Fruit fly (Drosophila melanogaster) whole organism, embryonic: ENCODE data around the gene CG3104.

Source experiments
- Adf1 ChIP-seq: fragments of 200-800 bp; sonication (Bioruptor generic); IDR thresholded peaks from 2 replicates; pipeline ENCODE4 v1.3.6; 2022; ENCODE audit warnings: missing biosample characterization, missing genetic modification characterization
- CG10979 ChIP-seq: fragments of 200-800 bp; sonication (Bioruptor generic); optimal IDR thresholded peaks from 2 replicates; lab custom pipeline; 2018; ENCODE audit warnings: missing biosample characterization, mild to moderate bottlenecking, missing genetic modification characterization, moderate library complexity
- CG12104 ChIP-seq: fragments of 200-800 bp; sonication (Bioruptor generic); optimal IDR thresholded peaks from 3 replicates; lab custom pipeline; 2016; ENCODE audit warnings: missing biosample characterization, missing genetic modification characterization
- CG12299 ChIP-seq: fragments of 200-800 bp; sonication (Bioruptor generic); optimal IDR thresholded peaks from 2 replicates; lab custom pipeline; 2018; ENCODE audit warnings: missing biosample characterization, mild to moderate bottlenecking, missing genetic modification characterization
- CG13624 ChIP-seq: fragments of 200-800 bp; sonication (Bioruptor generic); optimal IDR thresholded peaks from 2 replicates; lab custom pipeline; 2016; ENCODE audit warnings: missing biosample characterization, missing genetic modification characterization
- CG15514 ChIP-seq: fragments of 200-800 bp; sonication (Bioruptor generic); optimal IDR thresholded peaks from 3 replicates; lab custom pipeline; 2017; ENCODE audit warnings: missing biosample characterization, missing genetic modification characterization, mild to moderate bottlenecking, moderate library complexity, missing genetic modification reagents
- CG1647 ChIP-seq: fragments of 200-800 bp; sonication (Bioruptor generic); optimal IDR thresholded peaks from 3 replicates; lab custom pipeline; 2016; ENCODE audit warnings: missing biosample characterization, missing genetic modification characterization
- CG16815 ChIP-seq: fragments of 200-800 bp; sonication (Bioruptor generic); optimal IDR thresholded peaks from 3 replicates; lab custom pipeline; 2017; ENCODE audit warnings: missing biosample characterization, mild to moderate bottlenecking, missing genetic modification characterization
- CG1832 ChIP-seq: fragments of 200-800 bp; sonication (Bioruptor generic); optimal IDR thresholded peaks from 2 replicates; lab custom pipeline; 2017; ENCODE audit warnings: missing biosample characterization, mild to moderate bottlenecking, missing genetic modification characterization, inconsistent platforms
- CG18599 ChIP-seq: fragments of 200-800 bp; sonication (Bioruptor generic); optimal IDR thresholded peaks from 3 replicates; lab custom pipeline; 2017; ENCODE audit warnings: missing biosample characterization, missing genetic modification characterization, mild to moderate bottlenecking, moderate library complexity, missing genetic modification reagents
- CG18619 ChIP-seq: fragments of 200-800 bp; sonication (Bioruptor generic); optimal IDR thresholded peaks from 3 replicates; lab custom pipeline; 2017; ENCODE audit warnings: missing biosample characterization, mild to moderate bottlenecking, missing genetic modification characterization
- CG2678 ChIP-seq: fragments of 200-800 bp; sonication (Bioruptor generic); optimal IDR thresholded peaks from 3 replicates; lab custom pipeline; 2019; ENCODE audit warnings: missing biosample characterization, mild to moderate bottlenecking, missing genetic modification characterization, moderate library complexity
- CG2889 ChIP-seq: fragments of 200-800 bp; sonication (Bioruptor generic); IDR thresholded peaks from 3 replicates; pipeline ENCODE4 v1.3.6; 2022; ENCODE audit warnings: missing biosample characterization, missing genetic modification characterization
- CG3838 ChIP-seq: fragments of 200-800 bp; sonication (Bioruptor generic); optimal IDR thresholded peaks from 3 replicates; lab custom pipeline; 2016; ENCODE audit warnings: missing biosample characterization, missing genetic modification characterization
- CG4424 ChIP-seq: fragments of 200-800 bp; sonication (Bioruptor generic); optimal IDR thresholded peaks from 3 replicates; lab custom pipeline; 2016; ENCODE audit warnings: missing biosample characterization, missing genetic modification characterization
- CG4820 ChIP-seq: fragments of 200-800 bp; sonication (Bioruptor generic); optimal IDR thresholded peaks from 3 replicates; lab custom pipeline; 2016; ENCODE audit warnings: missing biosample characterization, missing genetic modification characterization
- CG7963 ChIP-seq: fragments of 200-800 bp; sonication (Bioruptor generic); IDR thresholded peaks from 3 replicates; pipeline ENCODE4 v1.3.6; 2022; ENCODE audit warnings: missing biosample characterization, missing genetic modification characterization; ENCODE audit not compliant: partially characterized antibody
- CG8290 ChIP-seq, 3 experiments: fragments of 200-800 bp; sonication (Bioruptor generic); optimal IDR thresholded peaks; 2 replicates each; lab custom pipeline; 2016 to 2019; ENCODE audit warnings: missing biosample characterization in 3 of 3, missing genetic modification characterization in 3 of 3, mild to moderate bottlenecking in 2 of 3, moderate library complexity in 1 of 3
- CG9932 ChIP-seq: fragments of 200-800 bp; sonication (Bioruptor generic); IDR thresholded peaks from 2 replicates; pipeline ENCODE4 v1.3.6; 2022; ENCODE audit warnings: missing biosample characterization, missing genetic modification characterization
- CHES-1-like ChIP-seq: fragments of 200-800 bp; sonication (Bioruptor generic); optimal IDR thresholded peaks from 2 replicates; lab custom pipeline; 2016; ENCODE audit warnings: missing biosample characterization, missing genetic modification characterization
- CoRest ChIP-seq: fragments of 200-800 bp; sonication (Bioruptor generic); optimal IDR thresholded peaks from 3 replicates; lab custom pipeline; 2018; ENCODE audit warnings: missing biosample characterization, mild to moderate bottlenecking, missing genetic modification characterization, moderate library complexity
- Dad ChIP-seq: fragments of 200-800 bp; sonication (Bioruptor generic); optimal IDR thresholded peaks from 3 replicates; lab custom pipeline; 2016; ENCODE audit warnings: missing biosample characterization, missing genetic modification characterization
- Dp ChIP-seq: fragments of 200-800 bp; sonication (Bioruptor generic); optimal IDR thresholded peaks from 2 replicates; lab custom pipeline; 2018; ENCODE audit warnings: missing biosample characterization, mild to moderate bottlenecking, missing genetic modification characterization, moderate library complexity
- Dref ChIP-seq: fragments of 200-800 bp; sonication (Bioruptor generic); IDR thresholded peaks from 2 replicates; pipeline ENCODE4 v1.3.6; 2022; ENCODE audit warnings: missing biosample characterization, missing genetic modification characterization
- Ets65A ChIP-seq: fragments of 200-800 bp; sonication (Bioruptor generic); peaks from one replicate; lab custom pipeline; 2016; ENCODE audit warnings: missing biosample characterization, missing genetic modification characterization
- Hand ChIP-seq: fragments of 200-800 bp; sonication (Bioruptor generic); optimal IDR thresholded peaks from 2 replicates; lab custom pipeline; 2017; ENCODE audit warnings: mild to moderate bottlenecking, missing biosample characterization, missing genetic modification reagents, missing genetic modification characterization
- Hr3 ChIP-seq: fragments of 200-800 bp; sonication (Bioruptor generic); optimal IDR thresholded peaks from 3 replicates; lab custom pipeline; 2016; ENCODE audit warnings: missing biosample characterization, missing genetic modification characterization
- MBD-R2 ChIP-seq: fragments of 200-800 bp; sonication (Bioruptor generic); IDR thresholded peaks from 2 replicates; pipeline ENCODE4 v1.3.6; 2022; ENCODE audit warnings: missing biosample characterization, missing genetic modification characterization
- Max ChIP-seq: fragments of 200-800 bp; sonication (Bioruptor generic); optimal IDR thresholded peaks from 2 replicates; lab custom pipeline; 2016; ENCODE audit warnings: missing biosample characterization, mild to moderate bottlenecking, missing genetic modification characterization
- Meics ChIP-seq: fragments of 200-800 bp; sonication (Bioruptor generic); optimal IDR thresholded peaks from 2 replicates; lab custom pipeline; 2017; ENCODE audit warnings: missing biosample characterization, mild to moderate bottlenecking, missing genetic modification characterization
- Rfx ChIP-seq: fragments of 200-800 bp; sonication (Bioruptor generic); IDR thresholded peaks from 2 replicates; pipeline ENCODE4 v1.3.6; 2022; ENCODE audit warnings: missing biosample characterization, missing genetic modification characterization
- Xbp1 ChIP-seq: fragments of 200-800 bp; sonication (Bioruptor generic); optimal IDR thresholded peaks from 3 replicates; lab custom pipeline; 2016; ENCODE audit warnings: missing biosample characterization, mild to moderate bottlenecking, missing genetic modification characterization
- caup ChIP-seq: fragments of 200-800 bp; sonication (Bioruptor generic); optimal IDR thresholded peaks from 3 replicates; lab custom pipeline; 2017; ENCODE audit warnings: missing biosample characterization, mild to moderate bottlenecking, missing genetic modification characterization, moderate library complexity; ENCODE audit not compliant: severe bottlenecking
- eyg ChIP-seq: fragments of 200-800 bp; sonication (Bioruptor generic); optimal IDR thresholded peaks from 3 replicates; lab custom pipeline; 2016; ENCODE audit warnings: missing biosample characterization, missing genetic modification characterization
- gem ChIP-seq: fragments of 200-800 bp; sonication (Bioruptor generic); optimal IDR thresholded peaks from 2 replicates; lab custom pipeline; 2019; ENCODE audit warnings: missing biosample characterization, mild to moderate bottlenecking, missing genetic modification characterization, moderate library complexity
- her ChIP-seq: fragments of 200-800 bp; sonication (Bioruptor generic); optimal IDR thresholded peaks from 2 replicates; lab custom pipeline; 2016; ENCODE audit warnings: missing biosample characterization, missing genetic modification characterization
- lab ChIP-seq: fragments of 200-800 bp; sonication (Bioruptor generic); optimal IDR thresholded peaks from 3 replicates; lab custom pipeline; 2017; ENCODE audit warnings: missing biosample characterization, missing genetic modification characterization, mild to moderate bottlenecking, moderate library complexity, missing genetic modification reagents
- mirr ChIP-seq: fragments of 200-800 bp; sonication (Bioruptor generic); optimal IDR thresholded peaks from 3 replicates; lab custom pipeline; 2018; ENCODE audit warnings: missing biosample characterization, mild to moderate bottlenecking, missing genetic modification characterization
- ro ChIP-seq: fragments of 200-800 bp; sonication (Bioruptor generic); IDR thresholded peaks from 2 replicates; pipeline ENCODE4 v1.3.6; 2022; ENCODE audit warnings: missing biosample characterization, missing genetic modification characterization
- schlank ChIP-seq: fragments of 200-800 bp; sonication (Bioruptor generic); optimal IDR thresholded peaks from 2 replicates; lab custom pipeline; 2018; ENCODE audit warnings: missing biosample characterization, mild to moderate bottlenecking, missing genetic modification characterization
- seq ChIP-seq: fragments of 200-800 bp; sonication (Bioruptor generic); IDR thresholded peaks from 2 replicates; pipeline ENCODE4 v1.3.6; 2022; ENCODE audit warnings: missing biosample characterization, missing genetic modification characterization
- shn ChIP-seq: fragments of 200-800 bp; sonication (Bioruptor generic); optimal IDR thresholded peaks from 3 replicates; lab custom pipeline; 2016; ENCODE audit warnings: missing biosample characterization, missing genetic modification characterization
- slou ChIP-seq: fragments of 200-800 bp; sonication (Bioruptor generic); optimal IDR thresholded peaks from 3 replicates; lab custom pipeline; 2016; ENCODE audit warnings: missing biosample characterization, missing genetic modification characterization
- stc ChIP-seq: fragments of 200-800 bp; sonication (Bioruptor generic); IDR thresholded peaks from 2 replicates; pipeline ENCODE4 v1.3.6; 2022; ENCODE audit warnings: missing biosample characterization, missing genetic modification characterization
- sug ChIP-seq: fragments of 200-800 bp; optimal IDR thresholded peaks from 2 replicates; lab custom pipeline; 2019; ENCODE audit warnings: missing biosample characterization, mild to moderate bottlenecking, missing genetic modification characterization, moderate library complexity
- tap ChIP-seq: fragments of 200-800 bp; optimal IDR thresholded peaks from 3 replicates; lab custom pipeline; 2019; ENCODE audit warnings: missing biosample characterization, mild to moderate bottlenecking, missing genetic modification characterization, moderate library complexity
- tgo ChIP-seq: fragments of 200-800 bp; sonication (Bioruptor generic); IDR thresholded peaks from 3 replicates; pipeline ENCODE4 v1.3.6; 2022; ENCODE audit warnings: missing biosample characterization, missing genetic modification characterization
- vvl ChIP-seq: fragments of 200-800 bp; sonication (Bioruptor generic); IDR thresholded peaks from 2 replicates; pipeline ENCODE4 v1.3.6; 2022; ENCODE audit warnings: missing biosample characterization, missing genetic modification characterization
- zfh1 ChIP-seq: fragments of 200-800 bp; sonication (Bioruptor generic); IDR thresholded peaks from 3 replicates; pipeline ENCODE4 v1.3.6; 2022; ENCODE audit warnings: missing biosample characterization, missing genetic modification characterization

The CG3104 gene

DNA sequence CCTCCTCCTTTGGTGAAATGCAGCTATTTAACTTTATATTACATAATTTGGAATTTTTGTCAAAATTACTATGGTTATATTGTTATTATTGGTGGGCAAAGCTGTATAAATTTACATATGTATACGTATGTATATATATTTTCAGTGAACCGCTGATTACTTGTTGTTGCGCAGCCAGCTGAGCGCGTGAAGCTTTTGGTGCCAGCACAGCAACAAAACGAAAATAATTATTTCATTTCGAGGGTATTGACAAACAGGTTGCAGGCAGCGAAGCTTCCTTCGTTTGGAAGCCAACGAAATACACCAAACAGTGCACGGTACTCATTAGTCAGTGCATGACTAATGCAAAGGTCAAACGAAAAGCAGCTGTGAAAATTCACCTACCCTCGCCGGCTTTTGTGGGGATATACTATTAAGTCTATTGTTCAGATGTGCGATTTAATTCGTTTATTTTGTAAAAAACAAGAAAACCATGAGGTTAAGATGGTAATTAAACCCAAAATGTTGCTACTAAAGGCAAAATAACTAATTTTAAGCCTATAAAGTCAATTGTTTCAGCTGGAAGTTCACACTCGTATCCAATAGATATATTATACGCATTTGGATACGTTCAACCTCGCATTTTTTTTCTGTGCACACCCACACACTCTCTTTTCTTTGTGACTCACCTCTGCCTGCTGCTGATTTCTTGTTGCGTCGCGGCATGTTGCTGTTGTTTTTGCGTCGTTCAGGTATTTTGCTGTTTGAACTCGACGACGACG, 17.6 kb upstream of the CG3104 start:
- TF ChIP-seq slou: peak; percentile 32
- TF ChIP-seq CoRest: no peak
- peak; percentile 42 for TF ChIP-seq stc (GFP tag; lab: Robert Waterston, UW)
- TF ChIP-seq MBD-R2 (GFP tag; lab: Robert Waterston, UW): no peak
- TF ChIP-seq Hr3 (GFP tag; lab: Kevin White, UChicago): no peak
- TF ChIP-seq CG10979 (tag; lab: Kevin White, UChicago): peak; percentile 31
- TF ChIP-seq CG12104: no peak
- peak; percentile 37 for TF ChIP-seq CG2678 (tag; lab: Kevin White, UChicago)
- TF ChIP-seq sug (tag; lab: Kevin White, UChicago): no peak
- TF ChIP-seq CG4820: peak; percentile 2
- no peak for TF ChIP-seq Adf1 (GFP tag; lab: Robert Waterston, UW)
- peak; percentile 63 for TF ChIP-seq Meics (GFP tag; lab: Kevin White, UChicago)
- TF ChIP-seq CG18619 (GFP tag; lab: Kevin White, UChicago): no peak
- TF ChIP-seq CG3838: no peak
- TF ChIP-seq seq (GFP tag; lab: Robert Waterston, UW): 0 out of 2 replicates have a peak, but pooled peaks have one; percentile 30
- peak; percentile 30 for TF ChIP-seq caup (GFP tag; lab: Kevin White, UChicago)
- peak; percentile 77 for TF ChIP-seq Ets65A (GFP tag; lab: Kevin White, UChicago)
- TF ChIP-seq lab (GFP tag; lab: Kevin White, UChicago): peak; percentile 46
- TF ChIP-seq CG18599 (GFP tag; lab: Kevin White, UChicago): peak; percentile 25
- TF ChIP-seq ro (GFP tag; lab: Robert Waterston, UW): no peak
- no peak for TF ChIP-seq Dad (GFP tag; lab: Kevin White, UChicago)
- no peak for TF ChIP-seq CG8290 (GFP tag; optimal IDR thresholded peaks at IDR 0.05; lab: Kevin White, UChicago)
- TF ChIP-seq CG8290 (tag; optimal IDR thresholded peaks at IDR 0.05; lab: Kevin White, UChicago): no peak
- no peak for TF ChIP-seq Hand
- TF ChIP-seq Max (GFP tag; lab: Kevin White, UChicago): no peak
- TF ChIP-seq Xbp1 (GFP tag; lab: Kevin White, UChicago): no peak
- no peak for TF ChIP-seq eyg (GFP tag; lab: Kevin White, UChicago)
- no peak for TF ChIP-seq tgo (GFP tag; lab: Robert Waterston, UW)
- no peak for TF ChIP-seq CG16815 (GFP tag; lab: Kevin White, UChicago)
- TF ChIP-seq schlank: no peak
- no peak for TF ChIP-seq Dp
- TF ChIP-seq CG1647 (GFP tag; lab: Kevin White, UChicago): no peak
- TF ChIP-seq CG1832 (GFP tag; lab: Kevin White, UChicago): no peak
- TF ChIP-seq shn (GFP tag; lab: Kevin White, UChicago): no peak
- no peak for TF ChIP-seq CG12299 (tag; lab: Kevin White, UChicago)
- TF ChIP-seq CG13624: peak; percentile 6
- no peak for TF ChIP-seq CG7963 (GFP tag; lab: Robert Waterston, UW)
- peak; percentile 58 for TF ChIP-seq Rfx
- TF ChIP-seq zfh1 (GFP tag; lab: Robert Waterston, UW): no peak
- TF ChIP-seq tap (tag; lab: Kevin White, UChicago): no peak
- TF ChIP-seq CG4424 (GFP tag; lab: Kevin White, UChicago): peak; percentile 14
- TF ChIP-seq gem (tag; lab: Kevin White, UChicago): peak; percentile 40
- 0 out of 2 replicates have a peak, but pooled peaks have one; percentile 24 for TF ChIP-seq CG9932 (GFP tag; lab: Robert Waterston, UW)
- TF ChIP-seq Dref: no peak
- peak; percentile 11; the same call in 1 of the 2 replicates for TF ChIP-seq vvl (GFP tag; lab: Robert Waterston, UW)
- no peak for TF ChIP-seq CG2889 (GFP tag; lab: Robert Waterston, UW)
- TF ChIP-seq her (GFP tag; lab: Kevin White, UChicago): no peak
- TF ChIP-seq mirr (GFP tag; lab: Kevin White, UChicago): no peak
- peak; percentile 2 for TF ChIP-seq CHES-1-like
- TF ChIP-seq CG15514 (GFP tag; lab: Kevin White, UChicago): peak; percentile 4
